Worm (Caenorhabditis elegans) whole organism, young adult: ENCODE data around the gene fbxa-138.
"Not testable (repeated sequence)": the region's sequence is repeated elsewhere in the genome, so short reads cannot be mapped to it uniquely, and the experiment has no call there.

ENCODE experiments used
- F22D6.2 ChIP-seq: sonication (generic microtip); optimal IDR thresholded peaks from 2 replicates; lab custom pipeline; 2016; ENCODE audit warnings: mild to moderate bottlenecking, missing genetic modification characterization, missing compliant biosample characterization
- F37B4.10 ChIP-seq: fragments of 200-800 bp; sonication (Bioruptor generic); IDR thresholded peaks from 2 replicates; pipeline ENCODE4 v1.3.6; 2022; ENCODE audit warnings: missing genetic modification characterization, missing compliant biosample characterization
- K12H6.12 ChIP-seq: fragments of 200-800 bp; sonication (Bioruptor generic); optimal IDR thresholded peaks from 2 replicates; lab custom pipeline; 2018; ENCODE audit warnings: mild to moderate bottlenecking, missing genetic modification characterization, missing compliant biosample characterization
- T26A5.8 ChIP-seq: sonication (generic microtip); optimal IDR thresholded peaks from 2 replicates; lab custom pipeline; 2016; ENCODE audit warnings: missing genetic modification characterization, missing compliant biosample characterization
- Y53G8AR.9 ChIP-seq: fragments of 200-800 bp; sonication (Bioruptor generic); conservative IDR thresholded peaks from 2 replicates; pipeline ENCODE4 v1.3.6; 2022; ENCODE audit warnings: missing genetic modification reagents, missing genetic modification characterization, missing compliant biosample characterization
- Y67H2A.10 ChIP-seq: fragments of 200-800 bp; sonication (Bioruptor generic); conservative IDR thresholded peaks from 2 replicates; pipeline ENCODE4 v1.3.6; 2022; ENCODE audit warnings: missing genetic modification reagents, missing genetic modification characterization, missing compliant biosample characterization
- ZK185.1 ChIP-seq: sonication (generic microtip); optimal IDR thresholded peaks from 2 replicates; lab custom pipeline; 2016; ENCODE audit warnings: mild to moderate bottlenecking, missing genetic modification characterization, missing compliant biosample characterization; ENCODE audit not compliant: poor library complexity, severe bottlenecking
- aptf-3 ChIP-seq: fragments of 200-800 bp; sonication (Bioruptor generic); IDR thresholded peaks from 2 replicates; pipeline ENCODE4 v1.3.6; 2022; ENCODE audit warnings: missing genetic modification characterization, missing compliant biosample characterization
- attf-6 ChIP-seq: fragments of 200-800 bp; sonication (Bioruptor generic); IDR thresholded peaks from 2 replicates; pipeline ENCODE4 v1.3.6; 2022; ENCODE audit warnings: missing genetic modification reagents, missing genetic modification characterization, missing compliant biosample characterization
- ccch-3 ChIP-seq: fragments of 200-800 bp; sonication (Bioruptor generic); optimal IDR thresholded peaks from 2 replicates; lab custom pipeline; 2018; ENCODE audit warnings: mild to moderate bottlenecking, missing genetic modification characterization, missing compliant biosample characterization
- cebp-2 ChIP-seq: fragments of 200-800 bp; sonication (Bioruptor generic); IDR thresholded peaks from 2 replicates; pipeline ENCODE4 v1.3.6; 2022; ENCODE audit warnings: missing genetic modification characterization, missing compliant biosample characterization
- dox-1 ChIP-seq: fragments of 200-800 bp; sonication (Bioruptor generic); IDR thresholded peaks from 2 replicates; pipeline ENCODE4 v1.3.6; 2022; ENCODE audit warnings: missing genetic modification reagents, missing genetic modification characterization, missing compliant biosample characterization
- egl-44 ChIP-seq: fragments of 200-800 bp; sonication (Bioruptor generic); IDR thresholded peaks from 2 replicates; pipeline ENCODE4 v1.3.6; 2022; ENCODE audit warnings: missing genetic modification reagents, missing genetic modification characterization, missing compliant biosample characterization
- hlh-26 ChIP-seq: fragments of 200-800 bp; sonication (Bioruptor generic); conservative IDR thresholded peaks from 2 replicates; pipeline ENCODE4 v1.3.6; 2022; ENCODE audit warnings: missing genetic modification reagents, missing genetic modification characterization, missing compliant biosample characterization
- lir-1 ChIP-seq: fragments of 200-800 bp; sonication (Bioruptor generic); conservative IDR thresholded peaks from 2 replicates; pipeline ENCODE4 v1.3.6; 2022; ENCODE audit warnings: missing genetic modification reagents, missing genetic modification characterization, missing compliant biosample characterization
- lsl-1 ChIP-seq: fragments of 200-800 bp; sonication (Bioruptor generic); optimal IDR thresholded peaks from 2 replicates; lab custom pipeline; 2018; ENCODE audit warnings: mild to moderate bottlenecking, missing genetic modification characterization, moderate library complexity, missing compliant biosample characterization
- madf-6 ChIP-seq: fragments of 200-800 bp; sonication (Bioruptor generic); IDR thresholded peaks from 2 replicates; pipeline ENCODE4 v1.3.6; 2022; ENCODE audit warnings: missing genetic modification reagents, missing genetic modification characterization, missing compliant biosample characterization
- nfya-1 ChIP-seq: sonication (generic microtip); optimal IDR thresholded peaks from 2 replicates; lab custom pipeline; 2017; ENCODE audit warnings: antibody characterized with exemption, missing compliant biosample characterization, missing genetic modification characterization, borderline replicate concordance; ENCODE audit not compliant: insufficient read depth
- nhr-80 ChIP-seq: sonication (generic microtip); optimal IDR thresholded peaks from 2 replicates; lab custom pipeline; 2016; ENCODE audit warnings: missing genetic modification characterization, missing compliant biosample characterization
- nhr-90 ChIP-seq: sonication (generic microtip); optimal IDR thresholded peaks from 2 replicates; lab custom pipeline; 2016; ENCODE audit warnings: missing genotype, mild to moderate bottlenecking, missing genetic modification characterization, missing compliant biosample characterization
- rec-8 ChIP-seq, 2 experiments: sonication (generic microtip); optimal IDR thresholded peaks; 2 replicates each; lab custom pipeline; 2016; ENCODE audit warnings: mild to moderate bottlenecking in 2 of 2, missing genetic modification characterization in 2 of 2, missing genetic modification reagents in 2 of 2, missing genotype in 2 of 2, missing biosample characterization in 1 of 2, missing compliant biosample characterization in 1 of 2, moderate library complexity in 1 of 2
- snpc-3.4 ChIP-seq: sonication (generic microtip); optimal IDR thresholded peaks from 2 replicates; lab custom pipeline; 2017; ENCODE audit warnings: missing genetic modification characterization, mild to moderate bottlenecking, missing compliant biosample characterization, antibody characterized with exemption, moderate library complexity, missing genotype, missing genetic modification reagents
- tbp1 ChIP-seq: fragments of 200-800 bp; sonication (Bioruptor generic); optimal IDR thresholded peaks from 2 replicates; lab custom pipeline; 2018; ENCODE audit warnings: mild to moderate bottlenecking, missing genetic modification characterization, missing compliant biosample characterization
- tbx-9 ChIP-seq: sonication (generic microtip); optimal IDR thresholded peaks from 2 replicates; lab custom pipeline; 2016; ENCODE audit warnings: borderline replicate concordance, missing genetic modification characterization, inconsistent platforms, missing compliant biosample characterization
- unc-62 ChIP-seq: fragments of 150-350 bp; optimal IDR thresholded peaks from 2 replicates; lab custom pipeline; 2014; ENCODE audit warnings: missing biosample characterization, missing genetic modification reagents, missing genetic modification characterization
- zfh-2 ChIP-seq: fragments of 200-800 bp; sonication (Bioruptor generic); conservative IDR thresholded peaks from 2 replicates; pipeline ENCODE4 v1.3.6; 2022; ENCODE audit warnings: missing genetic modification reagents, missing genetic modification characterization, missing compliant biosample characterization
- zim-3 ChIP-seq: sonication (generic microtip); optimal IDR thresholded peaks from 2 replicates; lab custom pipeline; 2017; ENCODE audit warnings: mild to moderate bottlenecking, missing genetic modification characterization, moderate library complexity, missing compliant biosample characterization
- ztf-28 ChIP-seq: fragments of 200-800 bp; sonication (Bioruptor generic); IDR thresholded peaks from 2 replicates; pipeline ENCODE4 v1.3.6; 2022; ENCODE audit warnings: missing genetic modification reagents, missing genetic modification characterization, missing compliant biosample characterization
- ztf-6 ChIP-seq: fragments of 200-800 bp; sonication (Bioruptor generic); IDR thresholded peaks from 2 replicates; pipeline ENCODE4 v1.3.6; 2022; ENCODE audit warnings: missing genetic modification reagents, missing genetic modification characterization, missing compliant biosample characterization

fbxa-138 gene

DNA sequence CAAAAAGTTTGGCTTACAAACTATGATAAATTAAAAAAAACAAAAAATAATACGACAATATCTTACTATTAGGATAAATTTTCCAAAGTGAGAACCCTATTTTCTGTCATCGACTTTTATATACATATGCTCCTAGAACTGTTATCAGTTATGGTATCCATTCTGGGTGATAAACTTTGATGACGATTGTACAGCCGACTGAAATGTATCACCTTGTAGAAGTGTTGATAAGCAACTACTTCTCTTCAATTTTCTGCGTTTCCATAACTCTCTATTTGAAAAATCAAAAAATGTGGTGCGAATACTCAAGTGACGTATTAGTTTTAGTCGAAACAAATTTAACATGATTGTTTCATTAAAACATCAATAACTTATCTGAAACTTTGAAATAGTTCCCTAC lies 5.9 kb upstream of the fbxa-138 start:
- TF ChIP-seq unc-62 (no peak), lir-1 (no peak), nhr-80 (tag; lab: Kevin White, UChicago) (peak; percentile 78)
- TF ChIP-seq, all 124 proteins: peak for 1

DNA sequence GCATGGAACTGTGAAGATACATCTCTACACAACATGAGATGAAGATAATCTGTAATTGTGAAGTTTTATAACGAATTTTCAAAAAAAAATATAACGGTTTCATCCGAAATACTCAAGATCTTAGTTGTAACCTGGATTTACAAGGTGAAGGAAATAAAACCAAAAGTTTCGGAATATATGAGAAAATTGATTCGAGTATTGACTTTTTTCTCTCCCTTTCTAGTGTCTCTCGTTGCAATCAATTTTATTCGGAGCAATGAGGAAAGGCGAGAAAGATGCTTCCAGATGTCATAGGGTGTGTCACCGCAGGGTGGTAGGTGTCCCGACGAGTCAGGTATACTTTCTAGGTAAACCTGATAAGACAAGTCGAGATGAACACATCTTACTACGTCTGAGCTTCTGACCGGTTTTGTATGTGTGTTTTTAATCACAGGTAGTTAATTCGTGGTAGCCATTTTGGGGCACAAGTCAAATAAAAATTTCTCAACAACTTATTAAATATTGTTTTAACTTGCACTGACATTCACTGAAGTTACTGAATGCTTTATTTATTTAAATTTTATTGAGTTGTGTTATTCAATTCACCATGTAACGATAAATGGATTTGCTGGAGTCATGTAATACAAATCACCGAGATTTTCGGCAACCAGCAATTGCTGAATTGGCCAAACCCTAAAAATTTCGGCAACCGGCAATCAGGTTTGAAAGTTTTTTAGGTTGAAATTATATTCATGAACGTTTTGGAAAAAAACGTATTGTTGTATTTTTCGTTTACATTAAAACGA lies 4.4 kb upstream of the fbxa-138 start, which contains the start of gene pals-20:
pals-20 (minus strand) TSS at position 51 of the 785 bp plus-strand sequence.
- TF ChIP-seq aptf-3 (GFP tag; lab: Robert Waterston, UW) = no peak
- TF ChIP-seq nfya-1 (tag; lab: Kevin White, UChicago) = no peak
- peak; percentile 48 for TF ChIP-seq nhr-80 (tag; lab: Kevin White, UChicago)
- no peak for TF ChIP-seq ztf-28

DNA sequence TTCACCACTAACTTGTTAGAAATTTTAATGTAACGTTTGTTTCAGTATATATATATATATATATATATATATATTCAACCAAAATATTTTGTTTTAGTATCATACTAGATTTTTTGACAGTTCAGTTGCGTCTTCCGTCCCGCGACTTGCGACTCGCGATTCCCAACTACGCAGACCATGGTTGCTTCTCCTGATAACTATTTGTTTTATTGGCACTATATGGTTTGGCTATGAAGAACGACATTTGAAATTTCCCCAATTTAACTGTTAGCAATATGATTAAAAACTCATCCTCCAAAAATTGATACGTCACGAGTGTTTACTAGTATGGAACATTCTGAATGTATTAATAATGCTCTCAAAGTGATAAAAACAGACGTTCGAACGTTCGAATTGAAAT lies 642 bp upstream of the fbxa-138 start:
- TF ChIP-seq Y67H2A.10 (GFP tag; lab: Robert Waterston, UW) (no peak), lsl-1 (GFP tag; lab: Kevin White, UChicago) (no peak), K12H6.12 (no peak), aptf-3 (GFP tag; lab: Robert Waterston, UW) (no peak), hlh-26 (no peak), tbx-9 (no peak), zim-3 (no peak), nhr-80 (tag; lab: Kevin White, UChicago) (peak; percentile 20)

DNA sequence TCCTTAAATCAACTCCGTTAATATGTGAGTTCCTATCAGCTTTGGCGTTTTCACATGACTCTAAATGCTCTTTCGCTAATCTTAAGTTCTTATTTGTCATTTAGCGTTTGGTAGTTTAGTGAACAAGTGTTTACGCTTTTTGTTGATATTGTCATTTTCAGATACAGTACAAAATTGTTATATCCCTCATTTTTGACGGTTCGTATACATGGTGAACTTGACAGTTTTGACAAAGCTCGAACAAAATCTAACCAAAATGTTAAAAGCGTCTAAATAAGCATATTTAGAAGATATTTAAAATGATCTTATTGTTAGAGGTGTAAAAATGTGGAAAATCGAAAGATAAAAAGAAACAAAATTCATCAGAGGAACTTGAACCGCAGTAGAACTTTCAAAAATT lies 569 bp downstream of the fbxa-138 start:
- TF ChIP-seq egl-44 (GFP tag; lab: Robert Waterston, UW) = no peak
- TF ChIP-seq rec-8 (tag; optimal IDR thresholded peaks at IDR 0.05; lab: Kevin White, UChicago) = no peak
- TF ChIP-seq ZK185.1 (tag; lab: Kevin White, UChicago) = no peak
- no peak for TF ChIP-seq Y53G8AR.9 (GFP tag; lab: Robert Waterston, UW)
- TF ChIP-seq madf-6 (GFP tag; lab: Robert Waterston, UW) = no peak
- TF ChIP-seq nhr-90 (tag; lab: Kevin White, UChicago) = no peak
- TF ChIP-seq zim-3 = no peak
- TF ChIP-seq ztf-6 (GFP tag; lab: Robert Waterston, UW) = no peak
- no peak for TF ChIP-seq T26A5.8 (tag; lab: Kevin White, UChicago)
- no peak for TF ChIP-seq ccch-3
- TF ChIP-seq tbp1 (GFP tag; lab: Kevin White, UChicago) = no peak
- TF ChIP-seq F37B4.10 = no peak
- no peak for TF ChIP-seq dox-1 (GFP tag; lab: Robert Waterston, UW)
- no peak for TF ChIP-seq attf-6

DNA sequence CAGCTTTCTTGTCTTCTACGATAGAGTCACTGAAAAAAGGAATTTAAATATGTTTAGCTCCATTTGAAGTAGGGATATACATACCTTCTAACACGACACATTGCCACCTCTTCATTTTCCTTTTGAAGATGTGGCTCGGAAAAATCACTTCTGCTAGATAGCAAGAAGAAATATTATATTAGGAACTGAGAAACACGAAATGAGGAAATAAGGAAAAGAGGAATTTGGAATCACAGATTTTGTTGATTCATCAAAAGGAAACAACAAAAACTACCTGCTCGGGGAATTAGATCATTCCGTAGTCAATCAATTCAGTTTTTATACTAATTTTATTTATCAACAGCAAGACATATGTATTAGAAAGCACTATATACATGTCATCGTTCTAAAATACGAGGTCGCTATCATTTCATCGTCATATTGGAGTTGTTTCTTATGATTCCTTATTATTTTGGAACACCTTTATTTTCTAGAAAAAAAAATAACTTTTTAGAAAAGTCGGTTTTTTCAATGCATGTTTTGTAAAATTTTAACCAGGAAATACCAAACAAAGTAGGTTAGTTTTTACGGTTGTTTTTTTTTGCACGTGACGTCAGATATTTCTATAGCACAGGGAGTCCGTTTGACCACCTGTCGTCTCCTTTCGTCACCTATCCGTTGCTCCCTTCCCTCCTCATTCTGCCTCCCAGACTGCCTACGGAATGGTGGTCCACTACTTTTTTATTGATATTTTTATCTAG lies 3.3 kb downstream of the fbxa-138 start, which contains the start of the genes pals-21 and Y82E9BR.6:
pals-21 (minus strand) TSS at position 101 of the 740 bp plus-strand sequence.
Y82E9BR.6 (plus strand) TSS at position 690 of the 740 bp plus-strand sequence.
- TF ChIP-seq cebp-2 = 0 out of 2 replicates have a peak, but pooled peaks have one; percentile 8
- no peak for TF ChIP-seq snpc-3.4

DNA sequence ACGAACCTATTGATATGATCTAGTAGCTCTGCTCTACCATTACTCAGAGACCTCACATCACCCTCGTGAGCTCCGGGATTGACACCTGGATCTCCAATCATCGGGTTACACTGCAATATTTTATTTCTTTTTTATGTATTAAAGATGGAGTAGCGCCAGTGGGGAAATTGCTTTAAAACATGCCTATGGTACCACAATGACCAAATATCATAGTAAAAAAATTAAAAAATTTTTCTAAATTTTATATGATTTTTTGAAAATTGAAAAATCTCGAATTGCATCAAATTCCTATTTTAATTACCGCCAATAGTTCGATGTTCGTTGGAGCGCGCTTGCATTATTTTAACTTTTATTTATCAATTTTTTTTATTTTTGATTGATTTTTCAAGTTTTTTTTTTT lies 6.1 kb downstream of the fbxa-138 start, which contains the start of gene pals-40:
pals-40 (minus strand) TSS at position 101 of the 400 bp plus-strand sequence.
- TF ChIP-seq zfh-2; lsl-1 (GFP tag; lab: Kevin White, UChicago); F22D6.2: not testable (repeated sequence)
